Worm (Caenorhabditis elegans) whole organism, early embryonic: Measurements from ENCODE around the gene fbxa-14.

ENCODE experiments used
- aly-1 ChIP-seq: sonication (generic microtip); optimal IDR thresholded peaks from 2 replicates; lab custom pipeline; 2016; ENCODE audit warnings: missing genetic modification characterization, missing compliant biosample characterization
- ama-1 ChIP-seq: fragments of 150-350 bp; optimal IDR thresholded peaks from 2 replicates; lab custom pipeline; 2014
- flt-1 ChIP-seq: fragments of 200-800 bp; sonication (Bioruptor generic); IDR thresholded peaks from 2 replicates; pipeline ENCODE4 v1.3.6; 2022; ENCODE audit warnings: missing genetic modification characterization, missing compliant biosample characterization
- hmg-4 ChIP-seq: fragments of 200-800 bp; sonication (Bioruptor generic); optimal IDR thresholded peaks from 2 replicates; lab custom pipeline; 2018; ENCODE audit warnings: mild to moderate bottlenecking, missing genetic modification characterization, missing compliant biosample characterization
- sea-1 ChIP-seq: fragments of 200-800 bp; sonication (Bioruptor generic); conservative IDR thresholded peaks from 2 replicates; pipeline ENCODE4 v1.3.6; 2022; ENCODE audit warnings: missing genetic modification characterization, missing compliant biosample characterization
- tbx-11 ChIP-seq: fragments of 200-800 bp; sonication (Bioruptor generic); IDR thresholded peaks from 2 replicates; pipeline ENCODE4 v1.3.6; 2022; ENCODE audit warnings: missing genetic modification characterization, missing compliant biosample characterization

- TF ChIP-seq tbx-11 (GFP tag; lab: Robert Waterston, UW) = no peak
- no peak for TF ChIP-seq flt-1 (GFP tag; lab: Robert Waterston, UW)
- TF ChIP-seq ama-1 = no peak
- no peak for TF ChIP-seq hmg-4 (GFP tag; lab: Kevin White, UChicago)
- no peak for TF ChIP-seq aly-1
- no peak for TF ChIP-seq sea-1 (GFP tag; lab: Robert Waterston, UW)
Measured at ce11 chrIII:1342488-1342887, 18.1 kb upstream of the fbxa-14 start, which contains the start of gene fbxa-26.
